Worm (Caenorhabditis elegans) whole organism, mixed stage, embryonic: ENCODE measurements around the gene Y43B11AL.1.

Experiments used
- M03D4.4 ChIP-seq: sonication (generic microtip); optimal IDR thresholded peaks from 2 replicates; lab custom pipeline; 2017; ENCODE audit warnings: mild to moderate bottlenecking, missing genetic modification characterization, missing compliant biosample characterization
- bed-3 ChIP-seq: fragments of 200-800 bp; sonication (Bioruptor generic); optimal IDR thresholded peaks from 3 replicates; lab custom pipeline; 2018; ENCODE audit warnings: mild to moderate bottlenecking, missing genetic modification characterization, moderate library complexity, missing compliant biosample characterization
- blmp-1 ChIP-seq: fragments of 150-350 bp; optimal IDR thresholded peaks from 2 replicates; lab custom pipeline; 2014; ENCODE audit warnings: missing biosample characterization, missing genetic modification characterization
- ceh-39 ChIP-seq: fragments of 150-350 bp; optimal IDR thresholded peaks from 2 replicates; lab custom pipeline; 2014; ENCODE audit warnings: missing biosample characterization, missing genetic modification characterization
- ceh-83 ChIP-seq: fragments of 200-800 bp; sonication (Bioruptor generic); optimal IDR thresholded peaks from 2 replicates; lab custom pipeline; 2018; ENCODE audit warnings: mild to moderate bottlenecking, missing genetic modification characterization, missing compliant biosample characterization
- ces-1 ChIP-seq: fragments of 150-350 bp; optimal IDR thresholded peaks from 2 replicates; lab custom pipeline; 2014; ENCODE audit warnings: missing biosample characterization, missing genetic modification reagents, missing genetic modification characterization
- cnd-1 ChIP-seq: fragments of 200-800 bp; sonication (Bioruptor generic); optimal IDR thresholded peaks from 2 replicates; lab custom pipeline; 2018; ENCODE audit warnings: mild to moderate bottlenecking, missing genetic modification characterization, missing compliant biosample characterization
- elt-1 ChIP-seq: sonication (generic microtip); optimal IDR thresholded peaks from 2 replicates; lab custom pipeline; 2017; ENCODE audit warnings: missing genetic modification characterization, mild to moderate bottlenecking, missing compliant biosample characterization, antibody characterized with exemption, moderate library complexity, borderline replicate concordance; ENCODE audit not compliant: insufficient read depth
- elt-3 ChIP-seq: fragments of 150-350 bp; optimal IDR thresholded peaks from 2 replicates; lab custom pipeline; 2014; ENCODE audit warnings: missing biosample characterization, missing genetic modification characterization
- ham-2 ChIP-seq: fragments of 200-800 bp; sonication (Bioruptor generic); optimal IDR thresholded peaks from 2 replicates; lab custom pipeline; 2018; ENCODE audit warnings: mild to moderate bottlenecking, missing genetic modification characterization, missing compliant biosample characterization
- hlh-1 ChIP-seq: fragments of 150-350 bp; optimal IDR thresholded peaks from 2 replicates; lab custom pipeline; 2014; ENCODE audit warnings: missing biosample characterization, missing genetic modification reagents, missing genetic modification characterization
- lin-13 ChIP-seq: fragments of 150-350 bp; optimal IDR thresholded peaks from 2 replicates; lab custom pipeline; 2014; ENCODE audit warnings: missing biosample characterization, missing genetic modification characterization
- lin-32 ChIP-seq: fragments of 200-800 bp; sonication (Bioruptor generic); optimal IDR thresholded peaks from 2 replicates; lab custom pipeline; 2018; ENCODE audit warnings: mild to moderate bottlenecking, missing genetic modification characterization, missing compliant biosample characterization
- mab-5 ChIP-seq: fragments of 150-350 bp; optimal IDR thresholded peaks from 2 replicates; lab custom pipeline; 2014; ENCODE audit warnings: missing biosample characterization, missing genetic modification characterization
- nhr-237 ChIP-seq: fragments of 150-350 bp; optimal IDR thresholded peaks from 2 replicates; lab custom pipeline; 2014; ENCODE audit warnings: missing biosample characterization, missing genetic modification characterization
- sptf-1 ChIP-seq: sonication (generic microtip); optimal IDR thresholded peaks from 2 replicates; lab custom pipeline; 2017; ENCODE audit warnings: mild to moderate bottlenecking, missing genetic modification characterization, moderate library complexity, missing compliant biosample characterization
- tbx-8 ChIP-seq: fragments of 200-800 bp; sonication (Bioruptor generic); optimal IDR thresholded peaks from 2 replicates; lab custom pipeline; 2018; ENCODE audit warnings: mild to moderate bottlenecking, missing genetic modification characterization, moderate library complexity, missing compliant biosample characterization

Gene Y43B11AL.1

DNA sequence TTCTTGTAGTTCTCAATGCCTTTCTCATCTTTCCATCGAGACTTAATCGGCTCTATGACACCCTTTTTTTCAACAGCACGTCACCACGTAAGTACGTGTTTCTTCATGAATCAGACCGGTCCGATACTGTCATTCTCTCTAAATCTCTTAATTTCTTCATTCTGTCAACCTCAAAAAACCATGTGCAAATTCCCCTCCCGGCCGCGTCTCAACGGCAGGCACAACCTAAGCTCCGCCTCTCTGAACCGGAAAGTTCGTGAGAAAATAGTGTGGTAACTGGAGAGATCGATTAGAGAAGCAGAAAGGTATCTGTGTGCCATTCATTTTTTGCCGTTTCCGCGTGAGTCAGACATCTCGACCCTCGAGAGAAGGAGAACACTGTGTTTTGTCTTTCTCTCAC is 49.5 kb downstream of the Y43B11AL.1 start, which contains the start of gene nas-8:
Gene nas-8 (plus strand): TSS at position 301 of the 400 bp plus-strand sequence.
- TF ChIP-seq ham-2 (GFP tag; lab: Kevin White, UChicago) (no peak), hlh-1 (tag; lab: Kevin White, UChicago) (no peak), elt-3 (tag; lab: Kevin White, UChicago) (no peak), lin-13 (tag; lab: Kevin White, UChicago) (no peak), sptf-1 (tag; lab: Kevin White, UChicago) (no peak), nhr-237 (no peak), blmp-1 (tag; lab: Kevin White, UChicago) (no peak), lin-32 (no peak), tbx-8 (GFP tag; lab: Kevin White, UChicago) (no peak), ceh-83 (no peak), mab-5 (tag; lab: Kevin White, UChicago) (no peak), ces-1 (GFP tag; lab: Kevin White, UChicago) (no peak), cnd-1 (tag; lab: Kevin White, UChicago) (no peak), elt-1 (tag; lab: Kevin White, UChicago) (no peak), bed-3 (GFP tag; lab: Kevin White, UChicago) (no peak), ceh-39 (tag; lab: Kevin White, UChicago) (no peak), M03D4.4 (no peak)
- TF ChIP-seq, all 35 proteins: peak for 0
